ENCODE assay signal across 4 fruit fly cellular contexts in genomic region chr3R:29124128-29124527, dm6.
A peak's percentile ranks its signal among the peaks of the same experiment; 100 is the strongest.
TF ChIP-seq lines count a peak whose summit lies in the region.

No protein-coding gene starts in this region.

TF ChIP-seq in whole organism, adult, 20 proteins besides CTCF, POLR2A, EP300 and RAD21 (continued from another document):
- no peak for TF ChIP-seq tj (GFP tag; optimal IDR thresholded peaks at IDR 0.05; lab: Kevin White, UChicago)

TF ChIP-seq in whole organism, embryonic, 481 proteins besides CTCF, POLR2A, EP300 and RAD21 (continued from another document and continues in another):
- TF ChIP-seq kay (GFP tag; optimal IDR thresholded peaks at IDR 0.05; lab: Kevin White, UChicago), result no peak
- TF ChIP-seq Hr51 (GFP tag; optimal IDR thresholded peaks at IDR 0.05; lab: Kevin White, UChicago), result peak in 1 of 2 experiments; percentile 26
- no peak for TF ChIP-seq Hr39 (optimal IDR thresholded peaks at IDR 0.05; lab: Kevin White, UChicago)
- no peak for TF ChIP-seq CG7271 (tag; optimal IDR thresholded peaks at IDR 0.05; lab: Kevin White, UChicago)
- TF ChIP-seq wor (GFP tag; IDR thresholded peaks at IDR 0.05; lab: Robert Waterston, UW), result no peak
- peak; percentile 4 for TF ChIP-seq mirr (GFP tag; optimal IDR thresholded peaks at IDR 0.05; lab: Kevin White, UChicago)
- no peak for TF ChIP-seq CG5180 (GFP tag; optimal IDR thresholded peaks at IDR 0.05; lab: Kevin White, UChicago)
- TF ChIP-seq lilli (GFP tag; optimal IDR thresholded peaks at IDR 0.05; lab: Kevin White, UChicago), result peak; percentile 71
- TF ChIP-seq CG1832 (GFP tag; optimal IDR thresholded peaks at IDR 0.05; lab: Kevin White, UChicago), result no peak
- no peak for TF ChIP-seq Tbp (GFP tag; optimal IDR thresholded peaks at IDR 0.05; lab: Kevin White, UChicago)
- peak; percentile 13 for TF ChIP-seq CG9876 (GFP tag; optimal IDR thresholded peaks at IDR 0.05; lab: Kevin White, UChicago)
- no peak for TF ChIP-seq CG42726 (GFP tag; IDR thresholded peaks at IDR 0.05; lab: Robert Waterston, UW; ENCODE audit: partially characterized antibody)
- TF ChIP-seq CG10366 (GFP tag; IDR thresholded peaks at IDR 0.05; lab: Robert Waterston, UW), result peak; percentile 79
- no peak for TF ChIP-seq CG8478 (optimal IDR thresholded peaks at IDR 0.05; lab: Kevin White, UChicago)
- peak; percentile 78 for TF ChIP-seq CG14441 (GFP tag; IDR thresholded peaks at IDR 0.05; lab: Robert Waterston, UW)
- peak; percentile 38 for TF ChIP-seq CG6813 (GFP tag; optimal IDR thresholded peaks at IDR 0.05; lab: Kevin White, UChicago)
- no peak for TF ChIP-seq Stat92E (GFP tag; optimal IDR thresholded peaks at IDR 0.05; lab: Kevin White, UChicago)
- TF ChIP-seq CG13424 (tag; optimal IDR thresholded peaks at IDR 0.05; lab: Kevin White, UChicago), result peak; percentile 53
- TF ChIP-seq CG12299 (tag; optimal IDR thresholded peaks at IDR 0.05; lab: Kevin White, UChicago), result no peak
- TF ChIP-seq ap (GFP tag; IDR thresholded peaks at IDR 0.05; lab: Robert Waterston, UW), result peak; percentile 33; the same call in 1 of the 2 replicates
- peak; percentile 9; the same call in 1 of the 2 replicates for TF ChIP-seq Ravus (GFP tag; IDR thresholded peaks at IDR 0.05; lab: Robert Waterston, UW)
- no peak for TF ChIP-seq Doc3 (GFP tag; IDR thresholded peaks at IDR 0.05; lab: Robert Waterston, UW; ENCODE audit: partially characterized antibody)
- peak; percentile 92 for TF ChIP-seq sens (GFP tag; lab: Kevin White, UChicago)
- no peak for TF ChIP-seq scrt (GFP tag; optimal IDR thresholded peaks at IDR 0.05; lab: Kevin White, UChicago)
- TF ChIP-seq CG8290 (GFP tag; optimal IDR thresholded peaks at IDR 0.05; lab: Kevin White, UChicago), result peak; percentile 25
- TF ChIP-seq CG8290 (tag; optimal IDR thresholded peaks at IDR 0.05; lab: Kevin White, UChicago), result peak in 1 of 2 experiments; percentile 84
- TF ChIP-seq BtbVII (GFP tag; optimal IDR thresholded peaks at IDR 0.05; lab: Kevin White, UChicago), result peak; percentile 30
- TF ChIP-seq cato (GFP tag; optimal IDR thresholded peaks at IDR 0.05; lab: Kevin White, UChicago; ENCODE audit: borderline replicate concordance), result peak; percentile 42
- TF ChIP-seq fd102C (GFP tag; optimal IDR thresholded peaks at IDR 0.05; lab: Kevin White, UChicago), result no peak
- TF ChIP-seq CG8924 (tag; optimal IDR thresholded peaks at IDR 0.05; lab: Kevin White, UChicago), result peak; percentile 58
- no peak for TF ChIP-seq exex (tag; optimal IDR thresholded peaks at IDR 0.05; lab: Kevin White, UChicago)
- no peak for TF ChIP-seq stwl (tag; optimal IDR thresholded peaks at IDR 0.05; lab: Kevin White, UChicago)
- no peak for TF ChIP-seq CG33557 (GFP tag; optimal IDR thresholded peaks at IDR 0.05; lab: Kevin White, UChicago)
- TF ChIP-seq CG13287 (GFP tag; IDR thresholded peaks at IDR 0.05; lab: Robert Waterston, UW; ENCODE audit: partially characterized antibody), result no peak
- TF ChIP-seq D19A (tag; optimal IDR thresholded peaks at IDR 0.05; lab: Kevin White, UChicago), result peak; percentile 44
- TF ChIP-seq ATbp (GFP tag; optimal IDR thresholded peaks at IDR 0.05; lab: Kevin White, UChicago), result peak; percentile 62
- no peak for TF ChIP-seq Dref (GFP tag; IDR thresholded peaks at IDR 0.05; lab: Robert Waterston, UW)
- TF ChIP-seq tna (GFP tag; IDR thresholded peaks at IDR 0.05; lab: Robert Waterston, UW; ENCODE audit: partially characterized antibody), result no peak
- TF ChIP-seq trem (tag; optimal IDR thresholded peaks at IDR 0.05; lab: Kevin White, UChicago), result peak; percentile 19
- TF ChIP-seq CG4820 (GFP tag; optimal IDR thresholded peaks at IDR 0.05; lab: Kevin White, UChicago), result peak; percentile 49
- TF ChIP-seq run (tag; optimal IDR thresholded peaks at IDR 0.05; lab: Kevin White, UChicago), result no peak
- TF ChIP-seq btn (GFP tag; optimal IDR thresholded peaks at IDR 0.05; lab: Kevin White, UChicago), result peak; percentile 17
- no peak for TF ChIP-seq Bgb (GFP tag; IDR thresholded peaks at IDR 0.05; lab: Robert Waterston, UW; ENCODE audit: partially characterized antibody)

TF ChIP-seq in whole organism, prepupa, 60 proteins besides CTCF, POLR2A, EP300 and RAD21 (continued from another document):
- TF ChIP-seq ss (GFP tag; optimal IDR thresholded peaks at IDR 0.05; lab: Kevin White, UChicago) (peak in 1 of 2 experiments; percentile 58), Smox (GFP tag; optimal IDR thresholded peaks at IDR 0.05; lab: Kevin White, UChicago) (no peak), achi (GFP tag; optimal IDR thresholded peaks at IDR 0.05; lab: Kevin White, UChicago) (peak; percentile 73), Ets21C (GFP tag; optimal IDR thresholded peaks at IDR 0.05; lab: Kevin White, UChicago) (peak; percentile 88), lz (GFP tag; optimal IDR thresholded peaks at IDR 0.05; lab: Kevin White, UChicago) (peak; percentile 89), CG3919 (GFP tag; optimal IDR thresholded peaks at IDR 0.05; lab: Kevin White, UChicago) (peak; percentile 80), CG32006 (GFP tag; optimal IDR thresholded peaks at IDR 0.05; lab: Kevin White, UChicago) (no peak), CG8119 (GFP tag; IDR thresholded peaks at IDR 0.05; lab: Robert Waterston, UW) (peak; percentile 69), CG34406 (GFP tag; optimal IDR thresholded peaks at IDR 0.05; lab: Kevin White, UChicago) (peak; percentile 76), Eip93F (GFP tag; optimal IDR thresholded peaks at IDR 0.05; lab: Kevin White, UChicago) (peak; percentile 26), esn (GFP tag; optimal IDR thresholded peaks at IDR 0.05; lab: Kevin White, UChicago) (peak; percentile 89), CG4318 (GFP tag; optimal IDR thresholded peaks at IDR 0.05; lab: Kevin White, UChicago) (no peak), pdm3 (GFP tag; optimal IDR thresholded peaks at IDR 0.05; lab: Kevin White, UChicago) (no peak), CG8319 (GFP tag; optimal IDR thresholded peaks at IDR 0.05; lab: Kevin White, UChicago) (peak; percentile 78), OdsH (GFP tag; optimal IDR thresholded peaks at IDR 0.05; lab: Kevin White, UChicago) (peak; percentile 80), CG11762 (GFP tag; optimal IDR thresholded peaks at IDR 0.05; lab: Kevin White, UChicago; ENCODE audit: insufficient read depth) (peak; percentile 52), Blimp-1 (GFP tag; optimal IDR thresholded peaks at IDR 0.05; lab: Kevin White, UChicago) (peak; percentile 13), Hr4 (GFP tag; optimal IDR thresholded peaks at IDR 0.05; lab: Kevin White, UChicago) (no peak), Eip75B (GFP tag; optimal IDR thresholded peaks at IDR 0.05; lab: Kevin White, UChicago) (peak; percentile 89), CG6792 (GFP tag; optimal IDR thresholded peaks at IDR 0.05; lab: Kevin White, UChicago) (peak; percentile 90), CG16779 (tag; optimal IDR thresholded peaks at IDR 0.05; lab: Kevin White, UChicago) (no peak), Eip78C (GFP tag; lab: Kevin White, UChicago) (peak; percentile 90), net (GFP tag; optimal IDR thresholded peaks at IDR 0.05; lab: Kevin White, UChicago) (peak; percentile 42), CG6276 (GFP tag; optimal IDR thresholded peaks at IDR 0.05; lab: Kevin White, UChicago) (no peak), CG7368 (GFP tag; optimal IDR thresholded peaks at IDR 0.05; lab: Kevin White, UChicago) (peak; percentile 85), Hr39 (GFP tag; optimal IDR thresholded peaks at IDR 0.05; lab: Kevin White, UChicago) (peak; percentile 93), Hr38 (GFP tag; optimal IDR thresholded peaks at IDR 0.05; lab: Kevin White, UChicago) (no peak), dsx (GFP tag; optimal IDR thresholded peaks at IDR 0.05; lab: Kevin White, UChicago; ENCODE audit: poor library complexity, severe bottlenecking) (peak; percentile 67), CG11294 (GFP tag; IDR thresholded peaks at IDR 0.05; lab: Robert Waterston, UW) (peak; percentile 46; the same call in 1 of the 2 replicates), CG6808 (GFP tag; optimal IDR thresholded peaks at IDR 0.05; lab: Kevin White, UChicago) (peak; percentile 58), CG10669 (GFP tag; optimal IDR thresholded peaks at IDR 0.05; lab: Kevin White, UChicago) (peak; percentile 63), eg (GFP tag; IDR thresholded peaks at IDR 0.05; lab: Robert Waterston, UW) (peak; percentile 80), CG6163 (GFP tag; IDR thresholded peaks at IDR 0.05; lab: Robert Waterston, UW) (peak; percentile 90), CG9139 (GFP tag; optimal IDR thresholded peaks at IDR 0.05; lab: Kevin White, UChicago) (no peak), cyc (GFP tag; optimal IDR thresholded peaks at IDR 0.05; lab: Kevin White, UChicago) (peak; percentile 89), acj6 (GFP tag; optimal IDR thresholded peaks at IDR 0.05; lab: Kevin White, UChicago) (peak; percentile 81), CG15336 (GFP tag; IDR thresholded peaks at IDR 0.05; lab: Robert Waterston, UW) (peak; percentile 62), svp (GFP tag; lab: Kevin White, UChicago) (peak; percentile 93), topi (GFP tag; optimal IDR thresholded peaks at IDR 0.05; lab: Kevin White, UChicago) (peak; percentile 88), Sox102F (GFP tag; optimal IDR thresholded peaks at IDR 0.05; lab: Kevin White, UChicago) (peak; percentile 86), CG11902 (GFP tag; optimal IDR thresholded peaks at IDR 0.05; lab: Kevin White, UChicago) (peak; percentile 81)

TF ChIP-seq in whole organism, wandering third instar larva, 38 proteins besides CTCF, POLR2A, EP300 and RAD21 (continued from another document):
- TF ChIP-seq CrebA (GFP tag; optimal IDR thresholded peaks at IDR 0.05; lab: Kevin White, UChicago; ENCODE audit: borderline replicate concordance), result no peak
- peak; percentile 81 for TF ChIP-seq OdsH (GFP tag; optimal IDR thresholded peaks at IDR 0.05; lab: Kevin White, UChicago)
- TF ChIP-seq dl (GFP tag; optimal IDR thresholded peaks at IDR 0.05; lab: Kevin White, UChicago; ENCODE audit: insufficient read depth in 1 of 2, partially characterized antibody in 2 of 2), result no peak
- TF ChIP-seq CG32264 (GFP tag; optimal IDR thresholded peaks at IDR 0.05; lab: Kevin White, UChicago), result peak; percentile 73
- TF ChIP-seq Mio (GFP tag; optimal IDR thresholded peaks at IDR 0.05; lab: Kevin White, UChicago), result peak; percentile 36
- TF ChIP-seq h (GFP tag; optimal IDR thresholded peaks at IDR 0.05; lab: Kevin White, UChicago), result peak; percentile 91
- TF ChIP-seq jim (GFP tag; optimal IDR thresholded peaks at IDR 0.05; lab: Kevin White, UChicago), result no peak
- TF ChIP-seq pan (optimal IDR thresholded peaks at IDR 0.05; lab: Kevin White, UChicago), result no peak
